Fruit fly (Drosophila melanogaster) whole organism: ENCODE measurements around the gene Smvt.

Experiments
- CG8478 ChIP-seq: fragments of >200 bp; optimal IDR thresholded peaks from 2 replicates; lab custom pipeline; 2018; ENCODE audit warnings: inconsistent platforms
- Dll ChIP-seq: fragments of >200 bp; optimal IDR thresholded peaks from 2 replicates; lab custom pipeline; 2017
- EcR ChIP-seq, 2 experiments: fragments of >200 bp; optimal IDR thresholded peaks; 2 replicates each; lab custom pipeline; 2017; ENCODE audit warnings: missing biosample characterization in 2 of 2, missing genetic modification characterization in 2 of 2, missing genetic modification reagents in 2 of 2
- pan ChIP-seq: fragments of >200 bp; optimal IDR thresholded peaks from 2 replicates; lab custom pipeline; 2017
- psq ChIP-seq: fragments of >200 bp; optimal IDR thresholded peaks from 2 replicates; lab custom pipeline; 2017
- usp ChIP-seq: fragments of >200 bp; optimal IDR thresholded peaks from 2 replicates; lab custom pipeline; 2017; ENCODE audit warnings: missing biosample characterization, missing genetic modification characterization, mixed read lengths

DNA sequence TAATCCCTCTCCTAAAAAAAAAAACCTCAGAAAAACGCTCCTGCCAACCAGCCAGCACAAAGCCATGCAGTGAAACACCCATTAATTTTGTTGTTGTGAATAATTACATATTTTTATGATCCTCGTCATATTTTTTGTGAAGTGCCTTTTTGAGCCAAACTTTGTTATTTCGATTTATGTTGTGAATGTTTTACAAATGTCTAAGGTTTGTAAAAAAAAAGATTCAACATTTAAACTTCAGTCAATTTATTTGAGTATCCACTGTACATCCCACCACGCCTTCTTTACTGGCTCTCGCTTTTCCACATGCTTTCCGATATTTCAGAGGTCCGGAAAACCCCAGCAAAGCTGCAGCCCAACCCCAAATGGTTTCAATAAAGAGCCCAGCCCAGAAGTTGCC lies 37.2 kb downstream of the Smvt start:
- TF ChIP-seq Dll (lab: Kevin White, UChicago) (no peak), psq (lab: Kevin White, UChicago) (no peak), usp (GFP tag; lab: Kevin White, UChicago) (no peak), pan (no peak), EcR (GFP tag; optimal IDR thresholded peaks at IDR 0.05; lab: Kevin White, UChicago) (no peak), CG8478 (lab: Kevin White, UChicago) (no peak)
